Fruit fly (Drosophila melanogaster) whole organism, embryonic: Measurements from ENCODE around the gene wwk.
A peak's percentile ranks its signal among the peaks of the same experiment; 100 is the strongest.

Experiments
- CG10274 ChIP-seq: fragments of 200-800 bp; sonication (Bioruptor generic); optimal IDR thresholded peaks from 3 replicates; lab custom pipeline; 2017; ENCODE audit warnings: missing biosample characterization, mild to moderate bottlenecking, missing genetic modification characterization
- CG10321 ChIP-seq: fragments of 200-800 bp; sonication (Bioruptor generic); IDR thresholded peaks from 2 replicates; pipeline ENCODE4 v1.3.6; 2022; ENCODE audit warnings: missing biosample characterization, missing genetic modification characterization
- CG13296 ChIP-seq: fragments of 200-800 bp; sonication (Bioruptor generic); optimal IDR thresholded peaks from 3 replicates; lab custom pipeline; 2018; ENCODE audit warnings: missing biosample characterization, mild to moderate bottlenecking, missing genetic modification characterization
- CG14014 ChIP-seq: fragments of 200-800 bp; sonication (Bioruptor generic); IDR thresholded peaks from 2 replicates; pipeline ENCODE4 v1.3.6; 2022; ENCODE audit warnings: missing biosample characterization, missing genetic modification characterization
- CG15269 ChIP-seq: fragments of 200-800 bp; sonication (Bioruptor generic); optimal IDR thresholded peaks from 2 replicates; lab custom pipeline; 2018; ENCODE audit warnings: missing biosample characterization, mild to moderate bottlenecking, missing genetic modification characterization, moderate library complexity
- CG1792 ChIP-seq: fragments of 200-800 bp; sonication (Bioruptor generic); optimal IDR thresholded peaks from 2 replicates; lab custom pipeline; 2016; ENCODE audit warnings: missing biosample characterization, missing genetic modification characterization
- CG1832 ChIP-seq: fragments of 200-800 bp; sonication (Bioruptor generic); optimal IDR thresholded peaks from 2 replicates; lab custom pipeline; 2017; ENCODE audit warnings: missing biosample characterization, mild to moderate bottlenecking, missing genetic modification characterization, inconsistent platforms
- CG2116 ChIP-seq: fragments of 200-800 bp; sonication (Bioruptor generic); optimal IDR thresholded peaks from 3 replicates; lab custom pipeline; 2018; ENCODE audit warnings: missing biosample characterization, mild to moderate bottlenecking, missing genetic modification characterization
- CG2678 ChIP-seq: fragments of 200-800 bp; sonication (Bioruptor generic); optimal IDR thresholded peaks from 3 replicates; lab custom pipeline; 2019; ENCODE audit warnings: missing biosample characterization, mild to moderate bottlenecking, missing genetic modification characterization, moderate library complexity
- CG30403 ChIP-seq: fragments of 200-800 bp; sonication (Bioruptor generic); optimal IDR thresholded peaks from 3 replicates; lab custom pipeline; 2016; ENCODE audit warnings: missing biosample characterization, missing genetic modification characterization
- CG32767 ChIP-seq: fragments of 200-800 bp; sonication (Bioruptor generic); IDR thresholded peaks from 2 replicates; pipeline ENCODE4 v1.3.6; 2022; ENCODE audit warnings: missing biosample characterization, missing genetic modification characterization
- CG3281 ChIP-seq: fragments of 200-800 bp; sonication (Bioruptor generic); optimal IDR thresholded peaks from 3 replicates; lab custom pipeline; 2017; ENCODE audit warnings: missing biosample characterization, mild to moderate bottlenecking, missing genetic modification characterization
- CG4820 ChIP-seq: fragments of 200-800 bp; sonication (Bioruptor generic); optimal IDR thresholded peaks from 3 replicates; lab custom pipeline; 2016; ENCODE audit warnings: missing biosample characterization, missing genetic modification characterization
- CG7556 ChIP-seq: fragments of 200-800 bp; sonication (Bioruptor generic); optimal IDR thresholded peaks from 2 replicates; lab custom pipeline; 2017; ENCODE audit warnings: missing biosample characterization, mild to moderate bottlenecking, missing genetic modification characterization
- CG9817 ChIP-seq: fragments of 200-800 bp; sonication (Bioruptor generic); optimal IDR thresholded peaks from 2 replicates; lab custom pipeline; 2018; ENCODE audit warnings: missing biosample characterization, mild to moderate bottlenecking, missing genetic modification characterization, moderate library complexity
- Dfd ChIP-seq, 2 experiments: fragments of >200 bp; optimal IDR thresholded peaks; 2 replicates each; lab custom pipeline; 2017; ENCODE audit warnings: missing biosample characterization in 2 of 2, missing genetic modification characterization in 2 of 2
- Dll ChIP-seq: fragments of 200-800 bp; sonication (Bioruptor generic); IDR thresholded peaks from 4 replicates; pipeline ENCODE4 v1.3.6; 2022; ENCODE audit warnings: missing biosample characterization, missing genetic modification characterization; ENCODE audit not compliant: partially characterized antibody
- Drgx ChIP-seq: fragments of 200-800 bp; sonication (Bioruptor generic); IDR thresholded peaks from 2 replicates; pipeline ENCODE4 v1.3.6; 2022; ENCODE audit warnings: missing biosample characterization, missing genetic modification characterization
- HmgD ChIP-seq: fragments of 200-800 bp; sonication (Bioruptor generic); optimal IDR thresholded peaks from 3 replicates; lab custom pipeline; 2016; ENCODE audit warnings: missing biosample characterization, missing genetic modification characterization
- HmgZ ChIP-seq: fragments of 200-800 bp; sonication (Bioruptor generic); optimal IDR thresholded peaks from 2 replicates; lab custom pipeline; 2018; ENCODE audit warnings: missing biosample characterization, mild to moderate bottlenecking, missing genetic modification characterization
- NC2α ChIP-seq: fragments of 200-800 bp; sonication (Bioruptor generic); optimal IDR thresholded peaks from 2 replicates; lab custom pipeline; 2016; ENCODE audit warnings: missing biosample characterization, missing genetic modification characterization
- Nf-YB ChIP-seq: fragments of 200-800 bp; sonication (Bioruptor generic); optimal IDR thresholded peaks from 3 replicates; lab custom pipeline; 2019; ENCODE audit warnings: missing biosample characterization, mild to moderate bottlenecking, missing genetic modification characterization, moderate library complexity
- Nf-YC ChIP-seq: fragments of 200-800 bp; optimal IDR thresholded peaks from 3 replicates; lab custom pipeline; 2019; ENCODE audit warnings: missing biosample characterization, mild to moderate bottlenecking, missing genetic modification characterization, moderate library complexity
- NfI ChIP-seq: fragments of 200-800 bp; sonication (Bioruptor generic); optimal IDR thresholded peaks from 3 replicates; lab custom pipeline; 2018; ENCODE audit warnings: missing biosample characterization, mild to moderate bottlenecking, missing genetic modification characterization, moderate library complexity
- Oaz ChIP-seq: fragments of 200-800 bp; sonication (Bioruptor generic); IDR thresholded peaks from 2 replicates; pipeline ENCODE4 v1.3.6; 2022; ENCODE audit warnings: missing biosample characterization, missing genetic modification characterization
- Ptx1 ChIP-seq: fragments of 200-800 bp; sonication (Bioruptor generic); IDR thresholded peaks from 2 replicates; pipeline ENCODE4 v1.3.6; 2022; ENCODE audit warnings: missing biosample characterization, missing genetic modification characterization
- Trl ChIP-seq, 3 experiments: fragments of >200 bp in 2 of 3; fragments of 200-800 bp in 1 of 3; sonication (Bioruptor generic) in 1 of 3; optimal IDR thresholded peaks; 2 replicates in 1 of 3; 3 replicates in 2 of 3; lab custom pipeline; 2016 to 2017; ENCODE audit warnings: missing biosample characterization in 1 of 3, missing genetic modification characterization in 1 of 3
- bsh ChIP-seq, 2 experiments: fragments of 200-800 bp; sonication (Bioruptor generic); optimal IDR thresholded peaks; 2 replicates each; lab custom pipeline; 2017 to 2018; ENCODE audit warnings: mild to moderate bottlenecking in 2 of 2, missing biosample characterization in 2 of 2, missing genetic modification characterization in 2 of 2, moderate library complexity in 1 of 2
- chinmo ChIP-seq: fragments of 200-800 bp; sonication (Bioruptor generic); IDR thresholded peaks from 4 replicates; pipeline ENCODE4 v1.3.6; 2022; ENCODE audit warnings: missing biosample characterization, missing genetic modification characterization; ENCODE audit not compliant: partially characterized antibody
- crol ChIP-seq: fragments of 200-800 bp; sonication (Bioruptor generic); IDR thresholded peaks from 2 replicates; pipeline ENCODE4 v1.3.6; 2022; ENCODE audit warnings: missing biosample characterization, missing genetic modification characterization
- da ChIP-seq: fragments of 200-800 bp; sonication (Bioruptor generic); optimal IDR thresholded peaks from 2 replicates; lab custom pipeline; 2016; ENCODE audit warnings: missing biosample characterization, missing genetic modification characterization
- disco-r ChIP-seq: fragments of 200-800 bp; sonication (Bioruptor generic); optimal IDR thresholded peaks from 2 replicates; lab custom pipeline; 2016; ENCODE audit warnings: missing biosample characterization, missing genetic modification characterization
- en ChIP-seq: fragments of 200-800 bp; sonication (Bioruptor generic); optimal IDR thresholded peaks from 2 replicates; lab custom pipeline; 2016; ENCODE audit warnings: missing biosample characterization, missing genetic modification characterization
- grn ChIP-seq: fragments of 200-800 bp; sonication (Bioruptor generic); optimal IDR thresholded peaks from 3 replicates; lab custom pipeline; 2017; ENCODE audit warnings: missing biosample characterization, missing genetic modification characterization
- gro ChIP-seq: fragments of 200-800 bp; sonication (Bioruptor generic); optimal IDR thresholded peaks from 2 replicates; lab custom pipeline; 2016; ENCODE audit warnings: missing biosample characterization, missing genetic modification characterization
- hbn ChIP-seq: fragments of 200-800 bp; sonication (Bioruptor generic); IDR thresholded peaks from 2 replicates; pipeline ENCODE4 v1.3.6; 2022; ENCODE audit warnings: missing biosample characterization, missing genetic modification characterization; ENCODE audit not compliant: partially characterized antibody
- her ChIP-seq: fragments of 200-800 bp; sonication (Bioruptor generic); optimal IDR thresholded peaks from 2 replicates; lab custom pipeline; 2016; ENCODE audit warnings: missing biosample characterization, missing genetic modification characterization
- ind ChIP-seq: fragments of 200-800 bp; sonication (Bioruptor generic); optimal IDR thresholded peaks from 3 replicates; lab custom pipeline; 2016; ENCODE audit warnings: missing biosample characterization, missing genetic modification characterization
- pum ChIP-seq: fragments of 200-800 bp; sonication (Bioruptor generic); optimal IDR thresholded peaks from 2 replicates; lab custom pipeline; 2016; ENCODE audit warnings: missing biosample characterization, missing genetic modification characterization
- sug ChIP-seq: fragments of 200-800 bp; optimal IDR thresholded peaks from 2 replicates; lab custom pipeline; 2019; ENCODE audit warnings: missing biosample characterization, mild to moderate bottlenecking, missing genetic modification characterization, moderate library complexity
- tap ChIP-seq: fragments of 200-800 bp; optimal IDR thresholded peaks from 3 replicates; lab custom pipeline; 2019; ENCODE audit warnings: missing biosample characterization, mild to moderate bottlenecking, missing genetic modification characterization, moderate library complexity
- tll ChIP-seq, 2 experiments: fragments of 200-800 bp in 1 of 2; fragments of >200 bp in 1 of 2; sonication (Bioruptor generic) in 1 of 2; optimal IDR thresholded peaks; 2 replicates each; lab custom pipeline; 2017 to 2019; ENCODE audit warnings: missing biosample characterization in 2 of 2, missing genetic modification characterization in 2 of 2, mild to moderate bottlenecking in 1 of 2, moderate library complexity in 1 of 2
- unc-4 ChIP-seq: fragments of 200-800 bp; sonication (Bioruptor generic); IDR thresholded peaks from 2 replicates; pipeline ENCODE4 v1.3.6; 2022; ENCODE audit warnings: missing biosample characterization, missing genetic modification characterization; ENCODE audit not compliant: partially characterized antibody
- vvl ChIP-seq: fragments of 200-800 bp; sonication (Bioruptor generic); IDR thresholded peaks from 2 replicates; pipeline ENCODE4 v1.3.6; 2022; ENCODE audit warnings: missing biosample characterization, missing genetic modification characterization
- zen ChIP-seq: fragments of 200-800 bp; sonication (Bioruptor generic); optimal IDR thresholded peaks from 3 replicates; lab custom pipeline; 2018; ENCODE audit warnings: missing biosample characterization, mild to moderate bottlenecking, missing genetic modification characterization, moderate library complexity

The wwk gene

dm6 chr2L:15107238-15107637 lies 32.7 kb downstream of the wwk start:
- TF ChIP-seq CG15269 (tag; lab: Kevin White, UChicago) (peak; percentile 54), CG30403 (GFP tag; lab: Kevin White, UChicago) (no peak), grn (GFP tag; lab: Kevin White, UChicago) (peak; percentile 76), ind (GFP tag; lab: Kevin White, UChicago) (no peak)

dm6 chr2L:15109145-15109544 lies 34.6 kb downstream of the wwk start, which contains the start of gene CG15269:
Gene CG15269 (plus strand): TSS chr2L:15109405.
- TF ChIP-seq en = no peak
- no peak for TF ChIP-seq CG4820 (GFP tag; lab: Kevin White, UChicago)
- no peak for TF ChIP-seq NC2α
- TF ChIP-seq Trl (optimal IDR thresholded peaks at IDR 0.05; lab: Kevin White, UChicago) = peak; percentile 39 to 58
- no peak for TF ChIP-seq Trl (GFP tag; optimal IDR thresholded peaks at IDR 0.05; lab: Kevin White, UChicago)
- no peak for TF ChIP-seq tap
- no peak for TF ChIP-seq crol (GFP tag; lab: Robert Waterston, UW)
- TF ChIP-seq Oaz (GFP tag; lab: Robert Waterston, UW) = no peak
- TF ChIP-seq CG32767 (GFP tag; lab: Robert Waterston, UW) = no peak
- no peak for TF ChIP-seq CG10274 (GFP tag; lab: Kevin White, UChicago)
- TF ChIP-seq Ptx1 (GFP tag; lab: Robert Waterston, UW) = no peak
- TF ChIP-seq unc-4 (GFP tag; lab: Robert Waterston, UW) = no peak
- 0 out of 4 replicates have a peak, but pooled peaks have one; percentile 15 for TF ChIP-seq Dll (GFP tag; lab: Robert Waterston, UW)
- TF ChIP-seq gro (GFP tag; lab: Kevin White, UChicago) = no peak
- no peak for TF ChIP-seq HmgD (GFP tag; lab: Kevin White, UChicago)
- peak; percentile 94 for TF ChIP-seq Nf-YB (GFP tag; lab: Kevin White, UChicago)
- no peak for TF ChIP-seq CG14014 (GFP tag; lab: Robert Waterston, UW)
- TF ChIP-seq Nf-YC (tag; lab: Kevin White, UChicago) = peak; percentile 79
- no peak for TF ChIP-seq CG2678 (tag; lab: Kevin White, UChicago)
- TF ChIP-seq NfI = no peak
- no peak for TF ChIP-seq tll (GFP tag; optimal IDR thresholded peaks at IDR 0.05; lab: Kevin White, UChicago)
- no peak for TF ChIP-seq CG3281 (GFP tag; lab: Kevin White, UChicago)

dm6 chr2L:15111276-15111675 lies 36.7 kb downstream of the wwk start:
- TF ChIP-seq Dfd (GFP tag; optimal IDR thresholded peaks at IDR 0.05; lab: Kevin White, UChicago) (no peak), chinmo (GFP tag; lab: Robert Waterston, UW) (peak; percentile 87), sug (tag; lab: Kevin White, UChicago) (no peak), Nf-YC (tag; lab: Kevin White, UChicago) (peak; percentile 92), hbn (no peak), CG1792 (no peak), Nf-YB (GFP tag; lab: Kevin White, UChicago) (peak; percentile 79), pum (no peak), bsh (GFP tag; optimal IDR thresholded peaks at IDR 0.05; lab: Kevin White, UChicago) (no peak), HmgZ (tag; lab: Kevin White, UChicago) (no peak), CG10321 (GFP tag; lab: Robert Waterston, UW) (0 out of 2 replicates have a peak, but pooled peaks have one; percentile 22), disco-r (no peak), CG7556 (GFP tag; lab: Kevin White, UChicago) (no peak), Trl (optimal IDR thresholded peaks at IDR 0.05; lab: Kevin White, UChicago) (peak; percentile 34 to 37), Trl (GFP tag; optimal IDR thresholded peaks at IDR 0.05; lab: Kevin White, UChicago) (no peak), Drgx (GFP tag; lab: Robert Waterston, UW) (no peak), vvl (peak; percentile 87), CG2116 (GFP tag; lab: Kevin White, UChicago) (no peak), zen (tag; lab: Kevin White, UChicago) (no peak), her (GFP tag; lab: Kevin White, UChicago) (no peak), CG1832 (GFP tag; lab: Kevin White, UChicago) (peak; percentile 13), da (GFP tag; lab: Kevin White, UChicago) (no peak), NC2α (no peak), CG9817 (tag; lab: Kevin White, UChicago) (no peak), CG13296 (no peak)
